Worm (Caenorhabditis elegans) whole organism, L4 larva: ENCODE data around the gene fbxa-88.

ENCODE experiments used
- F26F4.8 ChIP-seq: fragments of 200-800 bp; sonication (Bioruptor generic); conservative IDR thresholded peaks from 2 replicates; pipeline ENCODE4 v1.3.6; 2022; ENCODE audit warnings: missing genetic modification characterization, missing compliant biosample characterization
- R02D3.7 ChIP-seq: fragments of 150-350 bp; sonication (generic microtip); optimal IDR thresholded peaks from 3 replicates; lab custom pipeline; 2014; ENCODE audit warnings: missing biosample characterization, missing genetic modification characterization
- Y105C5A.15 ChIP-seq: fragments of 200-800 bp; sonication (Bioruptor generic); IDR thresholded peaks from 2 replicates; pipeline ENCODE4 v1.3.6; 2022; ENCODE audit warnings: missing genetic modification characterization, missing compliant biosample characterization
- Y75B8A.6 ChIP-seq: fragments of 200-800 bp; sonication (Bioruptor generic); IDR thresholded peaks from 2 replicates; pipeline ENCODE4 v1.3.6; 2022; ENCODE audit warnings: missing genetic modification reagents, missing genetic modification characterization, missing compliant biosample characterization
- aly-2 ChIP-seq: sonication (generic microtip); optimal IDR thresholded peaks from 2 replicates; lab custom pipeline; 2018; ENCODE audit warnings: missing biosample characterization, missing genetic modification characterization
- ceh-32 ChIP-seq: sonication (generic microtip); optimal IDR thresholded peaks from 2 replicates; lab custom pipeline; 2016; ENCODE audit warnings: mild to moderate bottlenecking, missing genetic modification characterization, missing compliant biosample characterization; ENCODE audit not compliant: poor library complexity
- ceh-82 ChIP-seq: sonication (generic microtip); optimal IDR thresholded peaks from 2 replicates; lab custom pipeline; 2017; ENCODE audit warnings: missing biosample characterization, missing genetic modification characterization
- daf-12 ChIP-seq: fragments of 150-350 bp; optimal IDR thresholded peaks from 2 replicates; lab custom pipeline; 2014; ENCODE audit warnings: missing biosample characterization, missing genetic modification reagents, missing genetic modification characterization
- dmd-8 ChIP-seq: fragments of 200-800 bp; sonication (Bioruptor generic); IDR thresholded peaks from 2 replicates; pipeline ENCODE4 v1.3.6; 2022; ENCODE audit warnings: missing genetic modification characterization, missing compliant biosample characterization
- dve-1 ChIP-seq: sonication (generic microtip); optimal IDR thresholded peaks from 2 replicates; lab custom pipeline; 2017; ENCODE audit warnings: antibody characterized with exemption, mild to moderate bottlenecking, missing genetic modification characterization, missing compliant biosample characterization; ENCODE audit not compliant: insufficient read depth
- fos-1 ChIP-seq: fragments of 150-350 bp; optimal IDR thresholded peaks from 2 replicates; lab custom pipeline; 2014; ENCODE audit warnings: missing biosample characterization, missing genetic modification characterization
- lin-13 ChIP-seq: fragments of 150-350 bp; optimal IDR thresholded peaks from 2 replicates; lab custom pipeline; 2014; ENCODE audit warnings: missing biosample characterization, missing genetic modification reagents, missing genetic modification characterization
- lin-29 ChIP-seq: fragments of 200-800 bp; sonication (Bioruptor generic); IDR thresholded peaks from 2 replicates; pipeline ENCODE4 v1.3.6; 2022; ENCODE audit warnings: missing genetic modification reagents, missing genetic modification characterization, missing compliant biosample characterization
- madf-5 ChIP-seq, 2 experiments: fragments of 200-800 bp; sonication (Bioruptor generic); IDR thresholded peaks; 2 replicates each; pipeline ENCODE4 v1.3.6; 2022; ENCODE audit warnings: missing compliant biosample characterization in 2 of 2, missing genetic modification characterization in 2 of 2
- mdl-1 ChIP-seq, 2 experiments: fragments of 150-350 bp in 1 of 2; sonication (generic microtip) in 1 of 2; optimal IDR thresholded peaks; 2 replicates each; lab custom pipeline; 2014 to 2017; ENCODE audit warnings: missing biosample characterization in 2 of 2, missing genetic modification characterization in 2 of 2
- mep-1 ChIP-seq: fragments of 150-350 bp; sonication (generic microtip); optimal IDR thresholded peaks from 3 replicates; lab custom pipeline; 2014; ENCODE audit warnings: missing biosample characterization, missing genetic modification characterization
- mes-2 ChIP-seq: sonication (generic microtip); optimal IDR thresholded peaks from 2 replicates; lab custom pipeline; 2016; ENCODE audit warnings: missing genotype, mild to moderate bottlenecking, missing genetic modification characterization, missing compliant biosample characterization; ENCODE audit not compliant: poor library complexity, severe bottlenecking
- mxl-2 ChIP-seq: fragments of 200-800 bp; sonication (Bioruptor generic); conservative IDR thresholded peaks from 2 replicates; pipeline ENCODE4 v1.3.6; 2022; ENCODE audit warnings: missing genetic modification reagents, missing genetic modification characterization, missing compliant biosample characterization
- mxl-3 ChIP-seq: fragments of 200-800 bp; sonication (Bioruptor generic); optimal IDR thresholded peaks from 2 replicates; lab custom pipeline; 2018; ENCODE audit warnings: mild to moderate bottlenecking, missing genetic modification characterization, missing compliant biosample characterization
- nhr-102 ChIP-seq: sonication (generic microtip); optimal IDR thresholded peaks from 2 replicates; lab custom pipeline; 2016; ENCODE audit warnings: mild to moderate bottlenecking, missing genetic modification characterization, moderate library complexity, missing compliant biosample characterization
- nhr-42 ChIP-seq: fragments of 200-800 bp; sonication (Bioruptor generic); IDR thresholded peaks from 2 replicates; pipeline ENCODE4 v1.3.6; 2022; ENCODE audit warnings: missing genetic modification characterization, missing compliant biosample characterization
- nhr-76 ChIP-seq: fragments of 150-350 bp; optimal IDR thresholded peaks from 2 replicates; lab custom pipeline; 2014; ENCODE audit warnings: missing biosample characterization, missing genetic modification characterization
- php-3 ChIP-seq: fragments of 200-800 bp; sonication (Bioruptor generic); IDR thresholded peaks from 2 replicates; pipeline ENCODE4 v1.3.6; 2022; ENCODE audit warnings: missing genetic modification reagents, missing genetic modification characterization, missing compliant biosample characterization
- pqm-1 ChIP-seq: sonication (generic microtip); optimal IDR thresholded peaks from 2 replicates; lab custom pipeline; 2017; ENCODE audit warnings: missing biosample characterization, missing genetic modification characterization
- rbr-2 ChIP-seq: sonication (generic microtip); optimal IDR thresholded peaks from 2 replicates; lab custom pipeline; 2016; ENCODE audit warnings: missing genotype, missing genetic modification characterization, missing compliant biosample characterization
- sdz-12 ChIP-seq: fragments of 200-800 bp; sonication (Bioruptor generic); optimal IDR thresholded peaks from 2 replicates; lab custom pipeline; 2018; ENCODE audit warnings: mild to moderate bottlenecking, missing genetic modification characterization, missing compliant biosample characterization
- skn-1 ChIP-seq: fragments of 150-350 bp; optimal IDR thresholded peaks from 2 replicates; lab custom pipeline; 2014; ENCODE audit warnings: missing biosample characterization, missing genetic modification characterization
- spr-1 ChIP-seq: sonication (generic microtip); optimal IDR thresholded peaks from 2 replicates; lab custom pipeline; 2016; ENCODE audit warnings: mild to moderate bottlenecking, missing genetic modification characterization, missing compliant biosample characterization
- unc-62 ChIP-seq, 3 experiments: fragments of 150-350 bp in 1 of 3; sonication (generic microtip); optimal IDR thresholded peaks in 2 of 3; peaks in 1 of 3; 1 replicate in 1 of 3; 2 replicates in 2 of 3; lab custom pipeline; 2014 to 2017; ENCODE audit warnings: missing biosample characterization in 3 of 3, missing genetic modification characterization in 3 of 3, missing genetic modification reagents in 3 of 3, missing genotype in 1 of 3
- vab-7 ChIP-seq: fragments of 200-800 bp; sonication (Bioruptor generic); IDR thresholded peaks from 2 replicates; pipeline ENCODE4 v1.3.6; 2022; ENCODE audit warnings: missing genetic modification reagents, missing genetic modification characterization, missing compliant biosample characterization
- zfp-2 ChIP-seq: sonication (generic microtip); optimal IDR thresholded peaks from 2 replicates; lab custom pipeline; 2016; ENCODE audit warnings: mild to moderate bottlenecking, missing genetic modification characterization, missing compliant biosample characterization

fbxa-88 gene

DNA sequence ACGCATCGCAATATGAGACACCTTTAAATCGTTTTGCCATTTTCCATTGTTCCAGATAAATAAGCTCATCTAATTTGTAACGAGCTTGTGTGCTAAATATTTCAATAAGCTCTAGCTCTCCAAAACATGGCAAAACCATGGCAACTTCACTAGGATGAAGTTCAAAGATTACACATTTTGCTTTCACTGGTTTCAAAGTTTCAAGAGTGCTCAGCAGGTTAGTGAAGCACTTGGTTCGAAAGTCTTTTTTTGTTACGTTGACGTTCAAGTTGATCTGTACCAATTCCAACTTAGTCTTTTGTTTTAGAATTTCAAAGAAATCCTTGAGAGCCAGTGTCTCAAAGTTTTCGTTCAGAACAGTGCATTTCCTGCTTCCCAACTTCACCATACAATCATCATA, 545 bp downstream of the fbxa-88 start, which contains the start of gene fbxa-18 (continued):
- TF ChIP-seq mes-2 (no peak), daf-12 (tag; lab: Kevin White, UChicago) (no peak)
- TF ChIP-seq, all 104 proteins: peak for 0

DNA sequence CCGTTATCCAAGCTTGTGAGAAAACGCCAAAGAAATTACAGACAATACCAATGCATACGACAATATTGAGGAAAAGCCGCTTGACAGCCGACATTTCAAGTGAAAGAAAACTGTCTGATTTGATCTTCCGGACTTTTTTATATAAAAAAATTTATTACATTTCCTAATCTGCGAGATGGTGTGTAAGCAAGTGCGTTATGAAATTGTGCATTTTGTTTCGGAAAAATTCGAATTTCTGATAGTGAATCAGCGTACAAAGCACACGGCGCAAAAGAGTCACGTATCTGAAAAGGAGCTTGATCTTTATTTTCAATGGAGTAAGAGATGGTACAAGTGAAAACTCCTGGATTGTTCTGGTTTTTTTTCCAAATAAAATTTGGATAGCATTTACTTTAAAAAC, 1.8 kb downstream of the fbxa-88 start, which contains the start of gene clc-32:
clc-32 (minus strand) TSS at position 101 of the 400 bp plus-strand sequence.
- no peak for TF ChIP-seq madf-5 (GFP tag; IDR thresholded peaks at IDR 0.05; lab: Robert Waterston, UW)
- no peak for TF ChIP-seq daf-12 (tag; lab: Kevin White, UChicago)
- no peak for TF ChIP-seq lin-13
- no peak for TF ChIP-seq mep-1
- no peak for TF ChIP-seq vab-7 (GFP tag; lab: Robert Waterston, UW)
- TF ChIP-seq dve-1 (tag; lab: Kevin White, UChicago): no peak
- TF ChIP-seq mes-2: no peak
- no peak for TF ChIP-seq php-3 (GFP tag; lab: Robert Waterston, UW)
- TF ChIP-seq spr-1 (tag; lab: Kevin White, UChicago): no peak
- TF ChIP-seq mxl-2 (GFP tag; lab: Robert Waterston, UW): no peak
- TF ChIP-seq zfp-2 (tag; lab: Kevin White, UChicago): no peak
- no peak for TF ChIP-seq aly-2
- no peak for TF ChIP-seq R02D3.7 (tag; lab: Kevin White, UChicago)
- TF ChIP-seq mxl-3 (GFP tag; lab: Kevin White, UChicago): no peak
- TF ChIP-seq, all 104 proteins: peak for 0

DNA sequence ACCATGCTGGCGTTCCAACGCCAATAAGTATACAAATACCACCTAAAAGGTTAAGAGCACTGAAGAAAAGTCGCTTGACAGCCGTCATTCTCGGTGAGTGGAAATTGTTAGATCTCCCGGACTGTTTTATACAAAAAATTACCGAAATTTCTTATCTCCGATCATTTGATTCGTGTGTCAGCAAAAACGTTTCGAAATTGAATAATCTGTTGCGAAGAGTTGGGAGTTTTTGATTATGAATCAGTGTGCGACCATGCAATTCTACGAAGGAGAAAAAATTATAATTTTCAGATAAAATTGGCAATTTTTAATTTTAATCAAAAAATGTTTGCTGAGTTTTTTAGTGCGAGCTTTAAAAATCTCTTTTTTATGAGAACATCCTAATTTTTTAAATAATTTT, 3.4 kb downstream of the fbxa-88 start, which contains the start of gene clc-11:
clc-11 (minus strand) TSS at position 101 of the 400 bp plus-strand sequence.
- no peak for TF ChIP-seq F26F4.8 (GFP tag; lab: Robert Waterston, UW)
- no peak for TF ChIP-seq rbr-2 (tag; lab: Kevin White, UChicago)
- no peak for TF ChIP-seq mxl-2 (GFP tag; lab: Robert Waterston, UW)
- no peak for TF ChIP-seq ceh-32 (tag; lab: Kevin White, UChicago)
- no peak for TF ChIP-seq ceh-82 (tag; lab: Kevin White, UChicago)
- TF ChIP-seq nhr-42 (GFP tag; lab: Robert Waterston, UW): no peak
- TF ChIP-seq nhr-102: no peak
- TF ChIP-seq Y75B8A.6 (GFP tag; lab: Robert Waterston, UW): no peak
- TF ChIP-seq, all 104 proteins: peak for 0

DNA sequence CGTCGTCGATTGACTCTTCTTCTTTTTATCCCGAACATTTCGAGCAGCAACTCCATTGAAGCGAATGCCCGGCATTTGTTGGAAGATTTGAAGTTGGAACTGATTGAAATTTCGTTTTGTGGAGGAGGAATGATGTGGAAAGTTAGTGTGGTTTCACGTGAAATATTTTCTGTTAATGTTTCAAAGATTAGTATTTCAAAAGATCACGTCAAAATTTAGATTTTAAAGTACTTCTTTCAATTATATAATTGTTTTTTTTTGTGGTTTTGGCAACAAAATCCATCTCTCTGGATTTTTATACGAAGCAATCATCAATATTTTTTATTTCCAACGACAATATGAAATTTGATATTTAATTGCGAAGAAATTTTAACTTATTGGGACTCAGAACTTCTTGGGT, 5.9 kb downstream of the fbxa-88 start, which contains the start of gene F44G3.7:
F44G3.7 (minus strand) TSS at position 101 of the 400 bp plus-strand sequence.
- TF ChIP-seq dmd-8 (no peak), pqm-1 (tag; lab: Kevin White, UChicago) (no peak), lin-29 (no peak), nhr-76 (no peak)

DNA sequence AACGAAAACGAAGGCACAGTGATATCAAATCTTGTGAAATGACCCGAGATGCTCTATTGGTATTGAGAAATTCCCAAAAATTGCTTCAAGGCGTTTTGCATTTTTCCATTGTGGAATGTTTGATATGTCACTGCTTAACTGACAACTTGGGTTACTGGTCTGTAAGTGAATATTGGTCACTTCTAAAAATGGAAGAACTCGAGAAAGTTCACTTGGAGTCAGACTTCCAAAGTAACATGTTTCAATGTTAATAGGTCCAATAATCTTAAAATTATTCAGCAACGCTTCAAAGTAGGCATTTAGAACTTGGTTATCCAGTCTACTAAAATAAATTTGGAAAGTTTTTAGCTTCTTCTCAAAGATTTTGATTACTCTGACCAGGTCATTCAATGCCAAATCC, 10.2 kb downstream of the fbxa-88 start, which contains the start of gene fbxa-144:
fbxa-144 (minus strand) TSS at position 101 of the 400 bp plus-strand sequence.
- TF ChIP-seq skn-1 (tag; lab: Kevin White, UChicago) (no peak), mdl-1 (tag; optimal IDR thresholded peaks at IDR 0.05; lab: Kevin White, UChicago) (no peak), Y105C5A.15 (GFP tag; lab: Robert Waterston, UW) (no peak), fos-1 (no peak), sdz-12 (GFP tag; lab: Kevin White, UChicago) (no peak), Y75B8A.6 (GFP tag; lab: Robert Waterston, UW) (no peak)

DNA sequence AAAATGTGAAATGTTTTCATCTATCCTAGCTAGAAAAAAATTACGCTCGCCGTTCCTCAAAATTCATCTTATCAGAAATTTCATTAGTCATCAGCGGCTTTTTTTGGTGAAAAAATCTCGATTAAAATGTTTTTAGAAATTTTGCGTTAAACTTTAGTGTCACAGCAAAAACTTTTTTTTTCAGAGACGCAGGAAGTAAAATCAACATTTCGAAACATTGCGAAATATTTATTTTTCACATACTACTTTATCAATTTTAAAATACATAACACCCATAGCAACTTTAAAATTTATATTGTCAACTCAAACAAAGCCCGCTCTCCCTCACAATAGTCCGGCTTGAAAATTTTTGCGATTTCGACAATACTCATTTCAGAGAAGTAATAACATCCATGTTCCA, 10.7 kb downstream of the fbxa-88 start:
- no peak for TF ChIP-seq sdz-12 (GFP tag; lab: Kevin White, UChicago)
- peak in 1 of 2 experiments; percentile 7 for TF ChIP-seq unc-62 (GFP tag; optimal IDR thresholded peaks at IDR 0.05 in 1 of 2; lab: Kevin White, UChicago)
- TF ChIP-seq unc-62 (tag; optimal IDR thresholded peaks at IDR 0.05; lab: Kevin White, UChicago): no peak
